Fruit fly (Drosophila melanogaster): ENCODE results near the gene Surf6.

DNA sequence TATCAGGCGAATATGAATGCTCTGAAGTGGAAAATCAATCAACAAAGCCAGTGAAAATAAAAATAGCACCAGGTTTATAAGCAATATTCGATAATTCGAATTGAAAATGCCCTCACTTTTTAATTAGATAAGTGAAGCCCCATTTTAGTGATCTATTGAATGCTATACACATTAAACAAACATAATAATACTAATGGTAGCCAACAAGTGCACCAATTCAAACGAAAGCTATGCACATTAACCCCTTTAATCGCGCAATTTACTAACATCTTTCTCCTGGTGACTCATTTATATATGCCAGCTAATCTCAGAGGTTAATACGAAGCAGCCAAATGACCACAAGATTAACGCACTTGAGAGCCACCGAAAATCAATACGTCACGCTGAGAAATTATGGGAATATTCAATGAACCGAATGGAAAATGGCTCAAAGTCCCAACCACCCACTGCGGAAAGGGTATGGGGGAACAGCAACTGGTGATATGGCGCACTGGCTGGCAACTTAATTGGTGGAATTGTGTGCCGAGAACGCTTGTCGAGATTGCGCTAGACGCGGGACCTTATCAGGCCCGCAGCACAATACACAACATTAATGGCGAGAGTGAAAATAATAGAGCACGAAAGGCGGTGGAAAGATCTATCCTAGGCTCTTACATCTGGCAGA lies 45.2 kb downstream of the Surf6 start:
- TF ChIP-seq CG9705 (GFP tag; optimal IDR thresholded peaks at IDR 0.05) (no peak), Dif (GFP tag; optimal IDR thresholded peaks at IDR 0.05; ENCODE audit: partially characterized antibody) (no peak), usp (GFP tag; optimal IDR thresholded peaks at IDR 0.05) (no peak), Hnf4 (GFP tag; optimal IDR thresholded peaks at IDR 0.05) (peak; percentile 24), psq (GFP tag; optimal IDR thresholded peaks at IDR 0.05) (peak; percentile 40)

Data from whole organism, wandering third instar larva.